Worm (Caenorhabditis elegans) whole organism, mixed stage, embryonic: ENCODE measurements around the gene fbxa-86.

ENCODE experiments used
- M03D4.4 ChIP-seq: sonication (generic microtip); optimal IDR thresholded peaks from 2 replicates; lab custom pipeline; 2017; ENCODE audit warnings: mild to moderate bottlenecking, missing genetic modification characterization, missing compliant biosample characterization
- elt-3 ChIP-seq: fragments of 150-350 bp; optimal IDR thresholded peaks from 2 replicates; lab custom pipeline; 2014; ENCODE audit warnings: missing biosample characterization, missing genetic modification characterization
- lin-13 ChIP-seq: fragments of 150-350 bp; optimal IDR thresholded peaks from 2 replicates; lab custom pipeline; 2014; ENCODE audit warnings: missing biosample characterization, missing genetic modification characterization
- nhr-12 ChIP-seq: fragments of 150-350 bp; optimal IDR thresholded peaks from 2 replicates; lab custom pipeline; 2014; ENCODE audit warnings: missing biosample characterization, missing genetic modification characterization
- nhr-76 ChIP-seq: sonication (generic microtip); optimal IDR thresholded peaks from 2 replicates; lab custom pipeline; 2017; ENCODE audit warnings: missing biosample characterization, missing genetic modification characterization
- sem-2 ChIP-seq: fragments of 200-800 bp; sonication (Bioruptor generic); optimal IDR thresholded peaks from 2 replicates; lab custom pipeline; 2018; ENCODE audit warnings: mild to moderate bottlenecking, missing genetic modification characterization, missing compliant biosample characterization
- sptf-1 ChIP-seq: sonication (generic microtip); optimal IDR thresholded peaks from 2 replicates; lab custom pipeline; 2017; ENCODE audit warnings: mild to moderate bottlenecking, missing genetic modification characterization, moderate library complexity, missing compliant biosample characterization
- unc-120 ChIP-seq: sonication (generic microtip); optimal IDR thresholded peaks from 2 replicates; lab custom pipeline; 2017; ENCODE audit warnings: missing genetic modification characterization, missing compliant biosample characterization; ENCODE audit not compliant: poor library complexity, severe bottlenecking

DNA sequence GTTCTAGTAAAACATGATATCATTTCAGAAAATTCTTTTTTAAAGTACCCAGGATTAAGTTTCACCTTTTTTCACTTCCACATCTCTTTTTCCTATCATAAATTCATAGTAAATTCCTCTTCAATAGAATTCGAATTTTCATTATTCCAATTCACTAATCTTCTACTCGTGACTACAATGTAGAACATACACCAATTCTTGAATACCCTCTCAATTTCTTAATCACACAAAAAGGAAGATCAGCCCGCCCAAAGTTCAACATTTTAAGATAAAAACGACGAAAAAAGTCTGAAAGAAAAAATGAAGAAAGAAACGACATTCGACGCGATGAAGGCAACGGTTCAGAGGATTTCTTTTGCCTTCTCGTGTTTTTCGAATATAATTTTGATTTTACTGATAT lies 16.1 kb upstream of the fbxa-86 start, which contains the start of gene str-163:
- no peak for TF ChIP-seq nhr-76 (tag; lab: Kevin White, UChicago)
- TF ChIP-seq sptf-1 = no peak
- no peak for TF ChIP-seq unc-120 (tag; lab: Kevin White, UChicago)
- TF ChIP-seq elt-3 (tag; lab: Kevin White, UChicago) = no peak
- no peak for TF ChIP-seq sem-2
- no peak for TF ChIP-seq nhr-12 (tag; lab: Kevin White, UChicago)
- TF ChIP-seq lin-13 = no peak
- no peak for TF ChIP-seq M03D4.4 (tag; lab: Kevin White, UChicago)
